Fruit fly (Drosophila melanogaster): ENCODE measurements around the gene CG3592.

The CG3592 gene

dm6 chrX:2977857-2978473 is 43.0 kb downstream of the CG3592 start (continued):
- peak; percentile 3 for TF ChIP-seq nerfin-1 (tag; optimal IDR thresholded peaks at IDR 0.05)
- no peak for TF ChIP-seq Awh (GFP tag; IDR thresholded peaks at IDR 0.05)
- no peak for TF ChIP-seq Adf1 (GFP tag; IDR thresholded peaks at IDR 0.05)
- TF ChIP-seq gsb-n (tag; optimal IDR thresholded peaks at IDR 0.05), result peak; percentile 54
- peak; percentile 5 for TF ChIP-seq CoRest (tag; optimal IDR thresholded peaks at IDR 0.05)
- no peak for TF ChIP-seq CG8281 (tag; optimal IDR thresholded peaks at IDR 0.05)
- peak in 1 of 2 experiments; percentile 27 for TF ChIP-seq eve (GFP tag; optimal IDR thresholded peaks at IDR 0.05)
- TF ChIP-seq sc (optimal IDR thresholded peaks at IDR 0.05), result no peak
- TF ChIP-seq sc (GFP tag; optimal IDR thresholded peaks at IDR 0.05), result no peak
- TF ChIP-seq CG17829 (tag; optimal IDR thresholded peaks at IDR 0.05), result peak; percentile 11
- TF ChIP-seq Stat92E (GFP tag; optimal IDR thresholded peaks at IDR 0.05), result no peak
- peak; percentile 47 for TF ChIP-seq lab (GFP tag; optimal IDR thresholded peaks at IDR 0.05)
- TF ChIP-seq pho (GFP tag; optimal IDR thresholded peaks at IDR 0.05), result no peak
- TF ChIP-seq CG12299 (tag; optimal IDR thresholded peaks at IDR 0.05), result no peak
- peak; percentile 29 for TF ChIP-seq bab2 (GFP tag; optimal IDR thresholded peaks at IDR 0.05)
- TF ChIP-seq CG7271 (tag; optimal IDR thresholded peaks at IDR 0.05), result peak; percentile 8
- no peak for TF ChIP-seq CG2199 (GFP tag; IDR thresholded peaks at IDR 0.05)
- TF ChIP-seq al (GFP tag; IDR thresholded peaks at IDR 0.05), result no peak
- no peak for TF ChIP-seq CG3163 (GFP tag; optimal IDR thresholded peaks at IDR 0.05)
- peak; percentile 14 for TF ChIP-seq org-1 (GFP tag; optimal IDR thresholded peaks at IDR 0.05)
- TF ChIP-seq seq (GFP tag; IDR thresholded peaks at IDR 0.05), result no peak
- no peak for TF ChIP-seq Dek (tag; optimal IDR thresholded peaks at IDR 0.05)
- no peak for TF ChIP-seq ab (GFP tag; optimal IDR thresholded peaks at IDR 0.05)
- TF ChIP-seq CG4854 (GFP tag; optimal IDR thresholded peaks at IDR 0.05), result no peak
- no peak for TF ChIP-seq CG33213 (GFP tag; optimal IDR thresholded peaks at IDR 0.05)
- no peak for TF ChIP-seq CG13123 (GFP tag; optimal IDR thresholded peaks at IDR 0.05)
- no peak for TF ChIP-seq Hr78 (GFP tag; optimal IDR thresholded peaks at IDR 0.05)
- peak; percentile 39; the same call in 1 of the 2 replicates for TF ChIP-seq slbo (GFP tag; IDR thresholded peaks at IDR 0.05)
- TF ChIP-seq CG34422 (GFP tag; IDR thresholded peaks at IDR 0.05), result 0 out of 3 replicates have a peak, but pooled peaks have one; percentile 6
- no peak for TF ChIP-seq CG7357 (GFP tag; IDR thresholded peaks at IDR 0.05)
- TF ChIP-seq row (GFP tag; IDR thresholded peaks at IDR 0.05), result peak; percentile 50; the same call in 2 of the 3 replicates
- no peak for TF ChIP-seq YL-1 (GFP tag; optimal IDR thresholded peaks at IDR 0.05)
- no peak for TF ChIP-seq zfh2 (GFP tag; optimal IDR thresholded peaks at IDR 0.05)
- no peak for TF ChIP-seq Dll (GFP tag; IDR thresholded peaks at IDR 0.05; ENCODE audit: partially characterized antibody)
- TF ChIP-seq corto (GFP tag; optimal IDR thresholded peaks at IDR 0.05), result no peak
- TF ChIP-seq sna (GFP tag; IDR thresholded peaks at IDR 0.05; ENCODE audit: partially characterized antibody), result no peak
- peak; percentile 15 for TF ChIP-seq Ssrp (tag; optimal IDR thresholded peaks at IDR 0.05)
- TF ChIP-seq phol (tag; optimal IDR thresholded peaks at IDR 0.05), result peak; percentile 60
- TF ChIP-seq Hmx (GFP tag; optimal IDR thresholded peaks at IDR 0.05), result no peak
- no peak for TF ChIP-seq pan (optimal IDR thresholded peaks at IDR 0.05)
- peak in 1 of 2 experiments; percentile 32 for TF ChIP-seq pan (GFP tag; optimal IDR thresholded peaks at IDR 0.05 in 1 of 2, IDR thresholded peaks at IDR 0.05 in 1 of 2)
- TF ChIP-seq CG2889 (GFP tag; IDR thresholded peaks at IDR 0.05), result no peak
- TF ChIP-seq CG4617 (GFP tag; optimal IDR thresholded peaks at IDR 0.05; ENCODE audit: borderline replicate concordance), result no peak
- no peak for TF ChIP-seq Nf-YC (tag; optimal IDR thresholded peaks at IDR 0.05)
- TF ChIP-seq Side (GFP tag; optimal IDR thresholded peaks at IDR 0.05), result peak; percentile 25
- TF ChIP-seq CG10565 (GFP tag; optimal IDR thresholded peaks at IDR 0.05), result no peak
- no peak for TF ChIP-seq fd64A (GFP tag; optimal IDR thresholded peaks at IDR 0.05)
- no peak for TF ChIP-seq nerfin-2 (GFP tag; IDR thresholded peaks at IDR 0.05; ENCODE audit: partially characterized antibody)
- TF ChIP-seq CG10267 (tag; optimal IDR thresholded peaks at IDR 0.05), result peak; percentile 34
- no peak for TF ChIP-seq Neu2 (GFP tag; optimal IDR thresholded peaks at IDR 0.05; ENCODE audit: borderline replicate concordance)
